Worm (Caenorhabditis elegans) whole organism, young adult: ENCODE data around the gene nhr-140.

Source experiments
- F57C9.4 ChIP-seq: sonication (generic microtip); optimal IDR thresholded peaks from 2 replicates; lab custom pipeline; 2017; ENCODE audit warnings: mild to moderate bottlenecking, missing genetic modification characterization, missing compliant biosample characterization
- ama-1 ChIP-seq, 3 experiments: fragments of 150-350 bp in 1 of 3; sonication (generic microtip) in 2 of 3; optimal IDR thresholded peaks; 2 replicates each; lab custom pipeline; 2014 to 2018; ENCODE audit warnings: missing biosample characterization in 2 of 3, missing genetic modification characterization in 2 of 3, missing genetic modification reagents in 2 of 3
- die-1 ChIP-seq: sonication (generic microtip); optimal IDR thresholded peaks from 2 replicates; lab custom pipeline; 2016; ENCODE audit warnings: missing genotype, mild to moderate bottlenecking, missing genetic modification characterization, missing compliant biosample characterization
- him-1 ChIP-seq: sonication (generic microtip); optimal IDR thresholded peaks from 2 replicates; lab custom pipeline; 2016; ENCODE audit warnings: missing genotype, missing genetic modification reagents, missing genetic modification characterization, missing compliant biosample characterization
- snpc-4 ChIP-seq, 5 experiments: fragments of 150-350 bp in 1 of 5; sonication (generic microtip) in 4 of 5; optimal IDR thresholded peaks; 2 replicates each; lab custom pipeline; 2014 to 2018; ENCODE audit warnings: missing genetic modification characterization in 5 of 5, missing biosample characterization in 3 of 5, antibody characterized with exemption in 2 of 5, mild to moderate bottlenecking in 2 of 5, missing compliant biosample characterization in 2 of 5, missing genotype in 2 of 5, moderate library complexity in 2 of 5, missing genetic modification reagents in 1 of 5
- unc-62 ChIP-seq: fragments of 150-350 bp; optimal IDR thresholded peaks from 2 replicates; lab custom pipeline; 2014; ENCODE audit warnings: missing biosample characterization, missing genetic modification reagents, missing genetic modification characterization

DNA sequence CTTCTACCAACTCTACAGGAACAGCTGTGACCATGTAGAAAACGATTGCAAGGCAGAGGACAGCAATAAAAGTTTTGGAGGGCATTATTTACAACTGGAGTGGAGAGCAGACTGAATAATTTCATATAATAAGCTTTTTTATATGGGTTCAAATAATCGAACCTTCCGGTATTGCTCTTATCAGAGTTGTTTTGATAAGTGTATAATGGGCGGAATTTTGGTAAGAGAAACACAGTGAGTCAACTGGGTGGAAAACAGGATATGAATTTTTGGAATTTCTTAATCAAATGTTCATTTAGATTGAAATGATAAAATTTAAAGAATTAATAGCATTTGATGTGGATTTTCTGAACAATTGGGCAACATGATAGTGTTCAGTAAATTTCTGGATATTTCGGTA is 39.7 kb downstream of the nhr-140 start, which contains the start of gene Y57E12B.11:
- TF ChIP-seq him-1 (tag; lab: Kevin White, UChicago) (no peak), snpc-4 (GFP tag; optimal IDR thresholded peaks at IDR 0.05; lab: Kevin White, UChicago) (no peak), snpc-4 (tag; optimal IDR thresholded peaks at IDR 0.05; lab: Kevin White, UChicago) (no peak), ama-1 (optimal IDR thresholded peaks at IDR 0.05; lab: Kevin White, UChicago) (no peak), ama-1 (GFP tag; optimal IDR thresholded peaks at IDR 0.05; lab: Kevin White, UChicago) (no peak), die-1 (no peak), unc-62 (no peak), F57C9.4 (tag; lab: Kevin White, UChicago) (no peak)
